Fruit fly (Drosophila melanogaster) whole organism, embryonic: ENCODE results near the gene CG17744.

Experiments
- Ada2b ChIP-seq: fragments of 200-800 bp; sonication (Bioruptor generic); IDR thresholded peaks from 2 replicates; pipeline ENCODE4 v1.3.6; 2022; ENCODE audit warnings: missing biosample characterization, missing genetic modification characterization
- Atf6 ChIP-seq: fragments of 200-800 bp; sonication (Bioruptor generic); IDR thresholded peaks from 2 replicates; pipeline ENCODE4 v1.3.6; 2022; ENCODE audit warnings: missing biosample characterization, missing genetic modification characterization
- BEAF-32 ChIP-seq: fragments of 200-800 bp; sonication (Bioruptor generic); optimal IDR thresholded peaks from 3 replicates; lab custom pipeline; 2017; ENCODE audit warnings: missing biosample characterization, missing genetic modification characterization, mild to moderate bottlenecking, moderate library complexity, missing genetic modification reagents
- Bdp1 ChIP-seq: fragments of 200-800 bp; sonication (Bioruptor generic); optimal IDR thresholded peaks from 3 replicates; lab custom pipeline; 2016; ENCODE audit warnings: missing biosample characterization, missing genetic modification characterization
- CG10321 ChIP-seq: fragments of 200-800 bp; sonication (Bioruptor generic); IDR thresholded peaks from 2 replicates; pipeline ENCODE4 v1.3.6; 2022; ENCODE audit warnings: missing biosample characterization, missing genetic modification characterization
- CG11085 ChIP-seq: fragments of 200-800 bp; sonication (Bioruptor generic); IDR thresholded peaks from 2 replicates; pipeline ENCODE4 v1.3.6; 2022; ENCODE audit warnings: missing biosample characterization, missing genetic modification characterization
- CG11093 ChIP-seq: fragments of 200-800 bp; sonication (Bioruptor generic); IDR thresholded peaks from 3 replicates; pipeline ENCODE4 v1.3.6; 2022; ENCODE audit warnings: missing biosample characterization, missing genetic modification characterization
- CG1529 ChIP-seq: fragments of 200-800 bp; sonication (Bioruptor generic); optimal IDR thresholded peaks from 3 replicates; lab custom pipeline; 2018; ENCODE audit warnings: missing biosample characterization, missing genetic modification characterization
- CG17912 ChIP-seq: fragments of 200-800 bp; sonication (Bioruptor generic); optimal IDR thresholded peaks from 2 replicates; lab custom pipeline; 2018; ENCODE audit warnings: missing biosample characterization, mild to moderate bottlenecking, missing genetic modification characterization
- CG18011 ChIP-seq: fragments of 200-800 bp; sonication (Bioruptor generic); optimal IDR thresholded peaks from 2 replicates; lab custom pipeline; 2017; ENCODE audit warnings: missing biosample characterization, missing genetic modification characterization, mild to moderate bottlenecking, moderate library complexity, missing genotype
- CG18619 ChIP-seq: fragments of 200-800 bp; sonication (Bioruptor generic); optimal IDR thresholded peaks from 3 replicates; lab custom pipeline; 2017; ENCODE audit warnings: missing biosample characterization, mild to moderate bottlenecking, missing genetic modification characterization
- CG2712 ChIP-seq: fragments of 200-800 bp; optimal IDR thresholded peaks from 3 replicates; lab custom pipeline; 2019; ENCODE audit warnings: missing biosample characterization, mild to moderate bottlenecking, missing genetic modification characterization, moderate library complexity
- CG30403 ChIP-seq: fragments of 200-800 bp; sonication (Bioruptor generic); optimal IDR thresholded peaks from 3 replicates; lab custom pipeline; 2016; ENCODE audit warnings: missing biosample characterization, missing genetic modification characterization
- CG31224 ChIP-seq: fragments of 200-800 bp; sonication (Bioruptor generic); IDR thresholded peaks from 2 replicates; pipeline ENCODE4 v1.3.6; 2022; ENCODE audit warnings: missing biosample characterization, missing genetic modification characterization
- CG33213 ChIP-seq: fragments of 200-800 bp; sonication (Bioruptor generic); optimal IDR thresholded peaks from 3 replicates; lab custom pipeline; 2016; ENCODE audit warnings: missing biosample characterization, missing genetic modification characterization
- CG3847 ChIP-seq: fragments of 200-800 bp; sonication (Bioruptor generic); IDR thresholded peaks from 2 replicates; pipeline ENCODE4 v1.3.6; 2022; ENCODE audit warnings: missing biosample characterization, missing genetic modification characterization
- CG3995 ChIP-seq: fragments of 200-800 bp; sonication (Bioruptor generic); optimal IDR thresholded peaks from 3 replicates; lab custom pipeline; 2016; ENCODE audit warnings: missing biosample characterization, missing genetic modification characterization
- CG4282 ChIP-seq: fragments of 200-800 bp; sonication (Bioruptor generic); optimal IDR thresholded peaks from 2 replicates; lab custom pipeline; 2016; ENCODE audit warnings: missing biosample characterization, missing genetic modification characterization
- CG6654 ChIP-seq: fragments of 200-800 bp; sonication (Bioruptor generic); optimal IDR thresholded peaks from 2 replicates; lab custom pipeline; 2017; ENCODE audit warnings: missing biosample characterization, mild to moderate bottlenecking, missing genetic modification characterization
- CG8281 ChIP-seq: fragments of 200-800 bp; sonication (Bioruptor generic); optimal IDR thresholded peaks from 2 replicates; lab custom pipeline; 2018; ENCODE audit warnings: missing biosample characterization, mild to moderate bottlenecking, missing genetic modification characterization, moderate library complexity
- CG8290 ChIP-seq, 3 experiments: fragments of 200-800 bp; sonication (Bioruptor generic); optimal IDR thresholded peaks; 2 replicates each; lab custom pipeline; 2016 to 2019; ENCODE audit warnings: missing biosample characterization in 3 of 3, missing genetic modification characterization in 3 of 3, mild to moderate bottlenecking in 2 of 3, moderate library complexity in 1 of 3
- CG8388 ChIP-seq: fragments of 200-800 bp; sonication (Bioruptor generic); optimal IDR thresholded peaks from 2 replicates; lab custom pipeline; 2019; ENCODE audit warnings: missing biosample characterization, mild to moderate bottlenecking, missing genetic modification characterization, moderate library complexity
- CG8944 ChIP-seq: fragments of 200-800 bp; sonication (Bioruptor generic); optimal IDR thresholded peaks from 3 replicates; lab custom pipeline; 2016; ENCODE audit warnings: missing biosample characterization, missing genetic modification characterization
- Dll ChIP-seq: fragments of 200-800 bp; sonication (Bioruptor generic); IDR thresholded peaks from 4 replicates; pipeline ENCODE4 v1.3.6; 2022; ENCODE audit warnings: missing biosample characterization, missing genetic modification characterization; ENCODE audit not compliant: partially characterized antibody
- Doc3 ChIP-seq: fragments of 200-800 bp; sonication (Bioruptor generic); IDR thresholded peaks from 3 replicates; pipeline ENCODE4 v1.3.6; 2022; ENCODE audit warnings: missing biosample characterization, missing genetic modification characterization; ENCODE audit not compliant: partially characterized antibody
- HLH4C ChIP-seq: fragments of 200-800 bp; sonication (Bioruptor generic); IDR thresholded peaks from 3 replicates; pipeline ENCODE4 v1.3.6; 2022; ENCODE audit warnings: missing biosample characterization, missing genetic modification characterization; ENCODE audit not compliant: partially characterized antibody
- Hmx ChIP-seq: fragments of 200-800 bp; sonication (Bioruptor generic); optimal IDR thresholded peaks from 2 replicates; lab custom pipeline; 2016; ENCODE audit warnings: missing biosample characterization, missing genetic modification characterization
- Nf-YB ChIP-seq: fragments of 200-800 bp; sonication (Bioruptor generic); optimal IDR thresholded peaks from 3 replicates; lab custom pipeline; 2019; ENCODE audit warnings: missing biosample characterization, mild to moderate bottlenecking, missing genetic modification characterization, moderate library complexity
- Oli ChIP-seq: fragments of 200-800 bp; sonication (Bioruptor generic); optimal IDR thresholded peaks from 2 replicates; lab custom pipeline; 2018; ENCODE audit warnings: missing biosample characterization, mild to moderate bottlenecking, missing genetic modification characterization, moderate library complexity
- Scr ChIP-seq: fragments of 200-800 bp; sonication (Bioruptor generic); IDR thresholded peaks from 2 replicates; pipeline ENCODE4 v1.3.6; 2022; ENCODE audit warnings: missing biosample characterization, missing genetic modification characterization; ENCODE audit not compliant: partially characterized antibody
- Six4 ChIP-seq: fragments of 200-800 bp; sonication (Bioruptor generic); optimal IDR thresholded peaks from 2 replicates; lab custom pipeline; 2016; ENCODE audit warnings: missing biosample characterization, missing genetic modification characterization
- Usf ChIP-seq: fragments of 200-800 bp; sonication (Bioruptor generic); optimal IDR thresholded peaks from 2 replicates; lab custom pipeline; 2017; ENCODE audit warnings: missing genotype, missing biosample characterization, missing genetic modification characterization
- chinmo ChIP-seq: fragments of 200-800 bp; sonication (Bioruptor generic); IDR thresholded peaks from 4 replicates; pipeline ENCODE4 v1.3.6; 2022; ENCODE audit warnings: missing biosample characterization, missing genetic modification characterization; ENCODE audit not compliant: partially characterized antibody
- ci ChIP-seq: fragments of 200-800 bp; sonication (Bioruptor generic); IDR thresholded peaks from 3 replicates; pipeline ENCODE4 v1.3.6; 2022; ENCODE audit warnings: missing biosample characterization, missing genetic modification characterization
- da ChIP-seq: fragments of 200-800 bp; sonication (Bioruptor generic); optimal IDR thresholded peaks from 2 replicates; lab custom pipeline; 2016; ENCODE audit warnings: missing biosample characterization, missing genetic modification characterization
- dysf ChIP-seq: fragments of 200-800 bp; sonication (Bioruptor generic); IDR thresholded peaks from 3 replicates; pipeline ENCODE4 v1.3.6; 2022; ENCODE audit warnings: missing biosample characterization, missing genetic modification characterization
- emc ChIP-seq: fragments of 200-800 bp; sonication (Bioruptor generic); optimal IDR thresholded peaks from 2 replicates; lab custom pipeline; 2016; ENCODE audit warnings: missing biosample characterization, missing genetic modification characterization
- ems ChIP-seq: fragments of 200-800 bp; sonication (Bioruptor generic); optimal IDR thresholded peaks from 3 replicates; lab custom pipeline; 2016; ENCODE audit warnings: missing biosample characterization, missing genetic modification characterization
- ewg ChIP-seq: fragments of 200-800 bp; sonication (Bioruptor generic); optimal IDR thresholded peaks from 3 replicates; lab custom pipeline; 2017; ENCODE audit warnings: mild to moderate bottlenecking, missing biosample characterization, missing genetic modification reagents, missing genetic modification characterization
- exex ChIP-seq: fragments of 200-800 bp; sonication (Bioruptor generic); optimal IDR thresholded peaks from 4 replicates; lab custom pipeline; 2018; ENCODE audit warnings: missing biosample characterization, mild to moderate bottlenecking, missing genetic modification characterization, moderate library complexity
- ftz-f1 ChIP-seq: fragments of 200-800 bp; sonication (Bioruptor generic); optimal IDR thresholded peaks from 2 replicates; lab custom pipeline; 2016; ENCODE audit warnings: missing biosample characterization, missing genetic modification characterization
- insv ChIP-seq, 2 experiments: fragments of 200-800 bp; sonication (Bioruptor generic); optimal IDR thresholded peaks; 3 replicates each; lab custom pipeline; 2016 to 2018; ENCODE audit warnings: missing biosample characterization in 2 of 2, missing genetic modification characterization in 2 of 2
- jumu ChIP-seq: fragments of 200-800 bp; sonication (Bioruptor generic); optimal IDR thresholded peaks from 3 replicates; lab custom pipeline; 2016; ENCODE audit warnings: missing biosample characterization, missing genetic modification characterization
- mirr ChIP-seq: fragments of 200-800 bp; sonication (Bioruptor generic); optimal IDR thresholded peaks from 3 replicates; lab custom pipeline; 2018; ENCODE audit warnings: missing biosample characterization, mild to moderate bottlenecking, missing genetic modification characterization
- nau ChIP-seq: fragments of 200-800 bp; sonication (Bioruptor generic); optimal IDR thresholded peaks from 3 replicates; lab custom pipeline; 2017; ENCODE audit warnings: missing biosample characterization, mild to moderate bottlenecking, missing genetic modification characterization, missing genetic modification reagents
- sna ChIP-seq: fragments of 200-800 bp; sonication (Bioruptor generic); IDR thresholded peaks from 2 replicates; pipeline ENCODE4 v1.3.6; 2022; ENCODE audit warnings: missing biosample characterization, missing genetic modification characterization; ENCODE audit not compliant: partially characterized antibody
- stc ChIP-seq: fragments of 200-800 bp; sonication (Bioruptor generic); IDR thresholded peaks from 2 replicates; pipeline ENCODE4 v1.3.6; 2022; ENCODE audit warnings: missing biosample characterization, missing genetic modification characterization
- tna ChIP-seq: fragments of 200-800 bp; sonication (Bioruptor generic); IDR thresholded peaks from 2 replicates; pipeline ENCODE4 v1.3.6; 2022; ENCODE audit warnings: missing biosample characterization, missing genetic modification characterization; ENCODE audit not compliant: partially characterized antibody
- wdn ChIP-seq: fragments of 200-800 bp; sonication (Bioruptor generic); IDR thresholded peaks from 2 replicates; pipeline ENCODE4 v1.3.6; 2022; ENCODE audit warnings: missing biosample characterization, missing genetic modification characterization
- zfh1 ChIP-seq: fragments of 200-800 bp; sonication (Bioruptor generic); IDR thresholded peaks from 3 replicates; pipeline ENCODE4 v1.3.6; 2022; ENCODE audit warnings: missing biosample characterization, missing genetic modification characterization

Gene CG17744

dm6 chr3L:6977391-6977790 is 49.2 kb downstream of the CG17744 start (continued):
- TF ChIP-seq dysf (GFP tag; lab: Robert Waterston, UW) (peak; percentile 64; the same call in 2 of the 3 replicates), CG6654 (GFP tag; lab: Kevin White, UChicago) (no peak), stc (GFP tag; lab: Robert Waterston, UW) (peak; percentile 22; the same call in 1 of the 2 replicates), ewg (GFP tag; lab: Kevin White, UChicago) (peak; percentile 45), Atf6 (GFP tag; lab: Robert Waterston, UW) (no peak), CG33213 (GFP tag; lab: Kevin White, UChicago) (no peak), Nf-YB (GFP tag; lab: Kevin White, UChicago) (peak; percentile 1), zfh1 (peak; percentile 77), Ada2b (GFP tag; lab: Robert Waterston, UW) (peak; percentile 66; the same call in 1 of the 2 replicates), CG2712 (peak; percentile 72), CG17912 (GFP tag; lab: Kevin White, UChicago) (no peak), CG10321 (no peak), HLH4C (no peak), Six4 (GFP tag; lab: Kevin White, UChicago) (peak; percentile 60), Dll (GFP tag; lab: Robert Waterston, UW) (no peak), BEAF-32 (GFP tag; lab: Kevin White, UChicago) (no peak), Scr (GFP tag; lab: Robert Waterston, UW) (no peak), CG4282 (no peak), CG11085 (GFP tag; lab: Robert Waterston, UW) (no peak), CG1529 (no peak), CG11093 (GFP tag; lab: Robert Waterston, UW) (peak; percentile 33; the same call in 1 of the 3 replicates), CG8281 (tag; lab: Kevin White, UChicago) (no peak), Doc3 (no peak), mirr (GFP tag; lab: Kevin White, UChicago) (no peak), da (no peak), CG8944 (GFP tag; lab: Kevin White, UChicago) (no peak), CG3995 (no peak), chinmo (no peak), ems (GFP tag; lab: Kevin White, UChicago) (no peak), Hmx (GFP tag; lab: Kevin White, UChicago) (no peak), sna (GFP tag; lab: Robert Waterston, UW) (no peak), ci (peak; percentile 75), CG18011 (no peak), Oli (tag; lab: Kevin White, UChicago) (peak; percentile 73), CG31224 (no peak), CG8290 (GFP tag; optimal IDR thresholded peaks at IDR 0.05; lab: Kevin White, UChicago) (peak; percentile 42), CG8290 (tag; optimal IDR thresholded peaks at IDR 0.05; lab: Kevin White, UChicago) (no peak), jumu (GFP tag; lab: Kevin White, UChicago) (no peak), tna (GFP tag; lab: Robert Waterston, UW) (no peak), CG3847 (GFP tag; lab: Robert Waterston, UW) (peak; percentile 19; the same call in 1 of the 2 replicates), CG8388 (GFP tag; lab: Kevin White, UChicago) (peak; percentile 65), CG18619 (GFP tag; lab: Kevin White, UChicago) (peak; percentile 32), CG30403 (GFP tag; lab: Kevin White, UChicago) (peak; percentile 38), Bdp1 (GFP tag; lab: Kevin White, UChicago) (no peak), Usf (GFP tag; lab: Kevin White, UChicago) (no peak), wdn (GFP tag; lab: Robert Waterston, UW) (no peak), insv (GFP tag; optimal IDR thresholded peaks at IDR 0.05; lab: Kevin White, UChicago) (no peak), emc (GFP tag; lab: Kevin White, UChicago) (no peak), nau (GFP tag; lab: Kevin White, UChicago) (peak; percentile 2), exex (no peak), ftz-f1 (GFP tag; lab: Kevin White, UChicago) (no peak)
